Worm (Caenorhabditis elegans) whole organism, L4/young adult: ENCODE data around the gene Y69A2AR.16.

ENCODE experiments used
- W03F9.2 ChIP-seq: fragments of 150-350 bp; optimal IDR thresholded peaks from 2 replicates; lab custom pipeline; 2014; ENCODE audit warnings: missing biosample characterization, missing genetic modification characterization
- dao-5 ChIP-seq: sonication (generic microtip); optimal IDR thresholded peaks from 2 replicates; lab custom pipeline; 2016; ENCODE audit warnings: missing genotype, missing genetic modification characterization, moderate library complexity, missing compliant biosample characterization
- him-1 ChIP-seq: sonication (generic microtip); optimal IDR thresholded peaks from 2 replicates; lab custom pipeline; 2016; ENCODE audit warnings: missing genotype, missing genetic modification reagents, missing genetic modification characterization, missing compliant biosample characterization

The Y69A2AR.16 gene

ce11 chrIV:2497615-2498183 is at the start of gene Y69A2AR.16:
Y69A2AR.16 (plus strand) TSS chrIV:2497803.
- no peak for TF ChIP-seq W03F9.2
- no peak for TF ChIP-seq dao-5 (tag; lab: Kevin White, UChicago)
- TF ChIP-seq him-1 (tag; lab: Kevin White, UChicago) = no peak

DNA sequence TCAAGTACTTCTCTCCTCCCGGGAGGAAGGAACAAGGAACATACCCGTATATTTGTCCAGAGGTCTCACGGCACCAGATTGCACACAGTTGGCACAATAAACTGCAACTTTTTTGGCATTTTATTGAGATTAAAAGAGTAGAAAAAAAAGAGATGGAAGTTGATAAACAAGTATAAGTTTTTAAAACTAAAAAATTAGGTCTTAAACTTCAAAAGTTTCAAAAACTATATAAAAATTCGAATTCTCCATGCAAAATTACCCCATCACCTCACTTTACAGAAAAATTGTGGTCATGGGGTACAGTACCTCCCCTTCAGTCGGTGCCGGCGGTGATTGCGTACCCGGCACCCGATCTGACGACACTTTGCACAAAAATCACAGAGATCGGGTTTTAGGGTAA is 46.4 kb upstream of the Y69A2AR.16 start, which contains the start of gene C45G7.13:
Gene C45G7.13, minus strand, starts transcription at position 101 of the 400 bp plus-strand sequence.
- TF ChIP-seq him-1 (tag; lab: Kevin White, UChicago) (no peak), dao-5 (tag; lab: Kevin White, UChicago) (no peak), W03F9.2 (no peak)

- no peak for TF ChIP-seq dao-5 (tag; lab: Kevin White, UChicago)
- no peak for TF ChIP-seq him-1 (tag; lab: Kevin White, UChicago)
- no peak for TF ChIP-seq W03F9.2
These were observed 45.9 kb upstream of the Y69A2AR.16 start for ce11 chrIV:2451655-2452054.

DNA sequence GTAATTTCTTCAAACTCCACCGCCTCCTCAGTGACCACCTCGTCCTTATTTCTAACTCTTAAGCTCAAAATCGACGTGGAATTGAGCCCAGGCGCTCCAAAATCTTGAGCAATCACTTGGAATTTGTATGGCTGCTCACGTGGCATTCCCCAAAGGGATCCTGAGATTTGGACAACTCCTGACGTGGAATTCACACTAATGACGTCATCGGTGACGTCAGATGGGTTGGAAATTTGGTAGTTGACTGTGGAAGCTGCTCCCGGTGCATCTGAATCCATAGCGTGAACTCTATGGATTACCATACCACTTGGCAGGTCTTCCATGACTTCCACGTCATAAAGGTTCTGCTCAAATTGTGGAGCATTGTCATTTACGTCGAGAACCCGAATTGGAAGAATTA is 42.5 kb upstream of the Y69A2AR.16 start:
- TF ChIP-seq W03F9.2 (no peak), dao-5 (tag; lab: Kevin White, UChicago) (no peak), him-1 (tag; lab: Kevin White, UChicago) (no peak)

ce11 chrIV:2461396-2461795 is 36.2 kb upstream of the Y69A2AR.16 start:
- TF ChIP-seq W03F9.2 (no peak), dao-5 (tag; lab: Kevin White, UChicago) (no peak), him-1 (tag; lab: Kevin White, UChicago) (no peak)

DNA sequence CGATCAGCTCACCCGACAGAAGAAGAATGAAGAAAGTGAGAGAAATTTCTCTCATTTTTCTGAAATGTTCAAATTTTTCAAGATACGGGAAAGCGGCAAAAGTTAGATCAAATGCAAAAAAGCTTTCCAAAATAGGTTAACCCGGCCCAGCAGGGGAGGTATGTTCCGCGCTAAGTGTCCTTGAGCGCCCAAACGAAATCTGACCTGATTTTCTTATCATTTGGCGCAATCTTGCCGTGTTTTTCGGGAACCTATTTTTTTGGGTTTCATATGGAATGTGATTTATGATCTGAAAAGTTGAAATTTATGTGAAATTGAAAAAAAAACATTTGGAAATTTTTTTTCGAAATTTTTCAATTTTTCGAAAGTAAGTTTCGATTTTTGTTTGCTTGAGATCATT is 34.3 kb upstream of the Y69A2AR.16 start, which contains the start of gene cdh-10:
Gene cdh-10, minus strand, starts transcription at position 59 of the 400 bp plus-strand sequence.
- TF ChIP-seq W03F9.2 = no peak
- no peak for TF ChIP-seq dao-5 (tag; lab: Kevin White, UChicago)
- TF ChIP-seq him-1 (tag; lab: Kevin White, UChicago) = no peak

DNA sequence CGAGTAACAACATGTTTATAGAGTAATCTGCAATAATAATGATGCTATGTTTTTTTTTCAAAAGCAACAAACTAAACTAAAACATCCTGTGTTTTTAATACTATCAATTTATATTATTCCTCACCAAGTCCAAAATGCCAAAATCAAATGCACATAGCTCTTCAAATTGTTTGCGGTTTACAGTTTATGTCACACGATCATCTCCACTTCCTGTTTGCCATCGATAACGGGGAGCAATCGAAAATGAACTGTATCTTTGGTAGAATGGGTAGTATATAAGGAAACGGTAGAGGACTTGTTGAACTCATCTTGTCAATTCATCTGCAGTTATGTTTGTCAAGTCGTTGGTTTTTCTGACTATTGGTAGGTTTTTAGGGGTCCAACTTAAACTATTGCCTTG is 33.4 kb upstream of the Y69A2AR.16 start, which contains the start of gene ilys-3:
Gene ilys-3, plus strand, starts transcription at position 301 of the 400 bp plus-strand sequence.
- TF ChIP-seq him-1 (tag; lab: Kevin White, UChicago) = no peak
- TF ChIP-seq dao-5 (tag; lab: Kevin White, UChicago) = no peak
- TF ChIP-seq W03F9.2 = no peak

- TF ChIP-seq W03F9.2 (no peak), him-1 (tag; lab: Kevin White, UChicago) (no peak), dao-5 (tag; lab: Kevin White, UChicago) (no peak)
These were observed 31.4 kb upstream of the Y69A2AR.16 start for ce11 chrIV:2466249-2466648.

ce11 chrIV:2467378-2467777 is 30.2 kb upstream of the Y69A2AR.16 start, which contains the start of gene ilys-2:
ilys-2 (plus strand) TSS chrIV:2467678.
- TF ChIP-seq W03F9.2 (no peak), dao-5 (tag; lab: Kevin White, UChicago) (no peak), him-1 (tag; lab: Kevin White, UChicago) (no peak)

DNA sequence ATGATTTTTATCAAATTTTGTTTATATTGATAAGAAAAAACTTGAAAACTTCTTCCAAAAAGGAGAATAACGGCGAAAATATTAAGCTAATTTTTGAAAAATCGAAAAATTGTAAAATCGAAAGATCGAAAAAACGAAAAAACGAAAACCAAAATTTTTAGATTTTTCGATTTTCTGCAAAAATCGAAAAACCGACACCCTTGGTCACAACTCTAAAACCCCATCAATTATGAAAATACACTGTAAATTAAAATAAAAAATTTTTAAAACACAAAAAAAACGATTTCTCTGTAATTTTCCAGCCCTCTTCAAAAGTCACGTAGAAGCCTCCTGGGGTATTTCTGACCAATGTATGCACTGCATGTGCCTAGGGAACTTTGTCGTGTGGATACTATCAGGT is 27.5 kb upstream of the Y69A2AR.16 start, which contains the start of gene ilys-1:
Gene ilys-1, plus strand, starts transcription at position 301 of the 400 bp plus-strand sequence.
- no peak for TF ChIP-seq dao-5 (tag; lab: Kevin White, UChicago)
- no peak for TF ChIP-seq him-1 (tag; lab: Kevin White, UChicago)
- no peak for TF ChIP-seq W03F9.2

DNA sequence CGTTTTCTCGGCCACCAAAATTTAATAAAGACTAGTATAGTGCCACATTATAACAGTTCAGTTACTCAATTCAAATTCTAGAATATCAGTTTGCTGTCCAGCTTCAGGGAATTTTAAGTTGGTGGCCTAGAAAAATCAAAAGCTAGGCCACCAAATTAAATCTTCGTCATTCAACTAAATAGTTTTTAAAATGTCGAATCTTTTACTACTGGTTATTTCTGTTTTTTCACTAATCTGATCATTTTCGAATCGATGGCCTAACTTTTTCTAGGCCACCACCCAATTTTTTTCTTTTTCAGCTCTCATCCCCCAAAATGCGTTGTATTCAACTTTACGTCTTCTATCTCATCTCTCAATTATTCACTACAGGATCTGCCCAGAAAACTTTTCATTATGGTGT is 21.2 kb upstream of the Y69A2AR.16 start, which contains the start of gene grd-16:
Gene grd-16, plus strand, starts transcription at position 301 of the 400 bp plus-strand sequence.
- TF ChIP-seq dao-5 (tag; lab: Kevin White, UChicago) (no peak), W03F9.2 (no peak), him-1 (tag; lab: Kevin White, UChicago) (no peak)

DNA sequence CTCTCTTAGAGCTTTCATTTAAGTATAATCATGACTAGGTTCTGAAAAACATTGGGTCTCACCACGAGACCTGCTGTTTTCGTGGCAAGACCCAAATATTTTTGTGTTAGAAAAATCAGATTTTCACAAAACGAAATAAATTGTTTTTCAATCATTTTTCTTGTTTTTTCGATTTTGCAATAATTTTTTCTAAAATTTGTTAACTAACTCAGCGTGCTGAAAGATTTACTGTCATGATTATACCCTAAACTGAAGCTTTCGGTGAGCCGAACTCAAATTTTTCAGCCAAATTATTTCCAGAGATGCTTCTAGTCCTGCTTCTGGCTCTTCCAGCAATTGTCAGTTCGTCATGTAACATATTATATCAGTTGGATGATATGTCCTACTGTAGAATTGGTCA is 15.6 kb upstream of the Y69A2AR.16 start, which contains the start of gene Y69A2AL.2:
Gene Y69A2AL.2, plus strand, starts transcription at position 301 of the 400 bp plus-strand sequence.
- TF ChIP-seq W03F9.2 = no peak
- no peak for TF ChIP-seq him-1 (tag; lab: Kevin White, UChicago)
- no peak for TF ChIP-seq dao-5 (tag; lab: Kevin White, UChicago)

ce11 chrIV:2488520-2488919 is 9.1 kb upstream of the Y69A2AR.16 start, which contains the start of gene Y69A2AR.19:
Y69A2AR.19 (plus strand) TSS chrIV:2488820.
- TF ChIP-seq W03F9.2 (no peak), him-1 (tag; lab: Kevin White, UChicago) (no peak), dao-5 (tag; lab: Kevin White, UChicago) (no peak)

DNA sequence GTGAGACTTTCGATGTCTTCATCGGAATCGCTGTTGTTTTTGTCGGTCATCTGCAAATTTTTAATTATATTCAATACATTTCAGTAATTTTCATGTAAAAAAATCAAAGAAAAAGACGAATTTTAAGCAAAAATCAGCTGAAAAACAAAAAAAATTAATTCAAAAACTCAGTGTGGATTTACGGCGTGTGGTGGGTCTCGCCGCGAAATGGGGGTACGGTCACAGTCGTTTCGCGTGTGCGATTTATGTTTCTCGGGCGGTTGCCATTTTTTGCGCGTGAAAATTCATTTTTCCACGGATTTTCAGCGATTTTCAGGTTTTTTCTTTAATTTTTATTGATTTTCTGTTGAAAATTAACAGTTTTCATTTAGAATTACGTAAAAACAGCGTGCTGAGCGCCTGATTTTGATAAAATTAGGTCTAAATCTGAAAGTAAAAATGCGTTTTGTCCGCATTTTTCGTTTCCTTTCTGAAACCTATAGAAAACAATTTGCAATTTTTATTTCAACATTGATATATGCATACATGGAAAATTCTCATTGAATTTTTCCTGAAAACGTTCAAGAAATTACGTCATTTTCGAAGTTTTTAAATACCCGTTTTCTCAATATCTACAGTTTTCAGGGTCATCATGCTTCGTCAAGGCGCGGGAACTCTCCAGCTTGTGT is 2.4 kb upstream of the Y69A2AR.16 start, which contains the start of the genes ccdc-12 and Y69A2AR.18:
Gene ccdc-12, minus strand, starts transcription at position 57 of the 668 bp plus-strand sequence.
Gene Y69A2AR.18, plus strand, starts transcription at position 618 of the 668 bp plus-strand sequence.
- TF ChIP-seq dao-5 (tag; lab: Kevin White, UChicago) (no peak), W03F9.2 (no peak), him-1 (tag; lab: Kevin White, UChicago) (no peak)
